Worm (Caenorhabditis elegans): ENCODE results near the gene kap-1.

- TF ChIP-seq ceh-82 (tag; optimal IDR thresholded peaks at IDR 0.05) (no peak), fkh-2 (tag; optimal IDR thresholded peaks at IDR 0.05) (no peak)
These were observed 27.0 kb downstream of the kap-1 start, which contains the start of gene F08F8.11 for ce11 chrIII:7365602-7366001.

Data from whole organism, L3 larva.